Worm (Caenorhabditis elegans) whole organism, L1 larva: ENCODE results near the gene B0334.13.
A peak's percentile ranks its signal among the peaks of the same experiment; 100 is the strongest.

ENCODE experiments used
- Y116A8C.19 ChIP-seq: sonication (generic microtip); optimal IDR thresholded peaks from 2 replicates; lab custom pipeline; 2016; ENCODE audit warnings: missing compliant biosample characterization, missing genetic modification characterization, borderline replicate concordance
- aha-1 ChIP-seq: fragments of 150-350 bp; optimal IDR thresholded peaks from 2 replicates; lab custom pipeline; 2014; ENCODE audit warnings: missing biosample characterization, missing genetic modification characterization
- aly-2 ChIP-seq: fragments of 150-350 bp; optimal IDR thresholded peaks from 2 replicates; lab custom pipeline; 2014; ENCODE audit warnings: missing biosample characterization, missing genetic modification characterization
- blmp-1 ChIP-seq: fragments of 150-350 bp; optimal IDR thresholded peaks from 2 replicates; lab custom pipeline; 2014; ENCODE audit warnings: missing biosample characterization, missing genetic modification characterization
- ces-1 ChIP-seq: fragments of 150-350 bp; optimal IDR thresholded peaks from 2 replicates; lab custom pipeline; 2014; ENCODE audit warnings: missing biosample characterization, missing genetic modification reagents, missing genetic modification characterization
- dpl-1 ChIP-seq, 3 experiments: fragments of 150-350 bp in 2 of 3; sonication (generic microtip) in 1 of 3; optimal IDR thresholded peaks; 2 replicates each; lab custom pipeline; 2014 to 2017; ENCODE audit warnings: missing biosample characterization in 3 of 3, missing genetic modification characterization in 3 of 3, missing genetic modification reagents in 3 of 3
- dsc-1 ChIP-seq: sonication (generic microtip); optimal IDR thresholded peaks from 2 replicates; lab custom pipeline; 2016; ENCODE audit warnings: mild to moderate bottlenecking, missing genetic modification characterization, missing compliant biosample characterization
- efl-1 ChIP-seq, 4 experiments: fragments of 150-350 bp; optimal IDR thresholded peaks in 3 of 4; peaks in 1 of 4; 1 replicate in 1 of 4; 2 replicates in 3 of 4; lab custom pipeline; 2014; ENCODE audit warnings: missing biosample characterization in 2 of 4, missing genetic modification characterization in 2 of 4, missing genetic modification reagents in 2 of 4
- efl-3 ChIP-seq: fragments of 200-800 bp; sonication (Bioruptor generic); optimal IDR thresholded peaks from 2 replicates; lab custom pipeline; 2018; ENCODE audit warnings: mild to moderate bottlenecking, missing genetic modification characterization, missing compliant biosample characterization
- ets-5 ChIP-seq: fragments of 200-800 bp; sonication (Bioruptor generic); IDR thresholded peaks from 2 replicates; pipeline ENCODE4 v1.3.6; 2022; ENCODE audit warnings: missing genetic modification characterization, missing compliant biosample characterization
- fkh-10 ChIP-seq: sonication (generic microtip); optimal IDR thresholded peaks from 2 replicates; lab custom pipeline; 2017; ENCODE audit warnings: missing biosample characterization, missing genetic modification reagents, missing genetic modification characterization
- fkh-8 ChIP-seq: sonication (generic microtip); optimal IDR thresholded peaks from 2 replicates; lab custom pipeline; 2016; ENCODE audit warnings: mild to moderate bottlenecking, missing genetic modification characterization, missing compliant biosample characterization
- grh-1 ChIP-seq: fragments of 200-800 bp; sonication (Bioruptor generic); IDR thresholded peaks from 2 replicates; pipeline ENCODE4 v1.3.6; 2022; ENCODE audit warnings: missing genetic modification reagents, missing genetic modification characterization, missing compliant biosample characterization
- hlh-4 ChIP-seq: sonication (generic microtip); optimal IDR thresholded peaks from 2 replicates; lab custom pipeline; 2016; ENCODE audit warnings: mild to moderate bottlenecking, missing genetic modification characterization, missing compliant biosample characterization
- lin-14 ChIP-seq: fragments of 200-800 bp; sonication (Bioruptor generic); optimal IDR thresholded peaks from 2 replicates; lab custom pipeline; 2018; ENCODE audit warnings: mild to moderate bottlenecking, missing genetic modification characterization, moderate library complexity, missing compliant biosample characterization
- lin-15B ChIP-seq: fragments of 150-350 bp; sonication (generic microtip); optimal IDR thresholded peaks from 3 replicates; lab custom pipeline; 2014; ENCODE audit warnings: missing biosample characterization, missing genetic modification characterization
- lin-35 ChIP-seq, 2 experiments: fragments of 150-350 bp; optimal IDR thresholded peaks; 2 replicates each; lab custom pipeline; 2014; ENCODE audit warnings: missing biosample characterization in 2 of 2, missing genetic modification characterization in 2 of 2, missing genetic modification reagents in 2 of 2
- lir-3 ChIP-seq: sonication (generic microtip); optimal IDR thresholded peaks from 2 replicates; lab custom pipeline; 2016; ENCODE audit warnings: mild to moderate bottlenecking, missing genetic modification characterization, moderate library complexity, missing compliant biosample characterization; ENCODE audit not compliant: poor library complexity
- mab-9 ChIP-seq: fragments of 200-800 bp; sonication (Bioruptor generic); IDR thresholded peaks from 2 replicates; pipeline ENCODE4 v1.3.6; 2022; ENCODE audit warnings: missing genetic modification reagents, missing genetic modification characterization, missing compliant biosample characterization
- nhr-11 ChIP-seq: fragments of 150-350 bp; optimal IDR thresholded peaks from 2 replicates; lab custom pipeline; 2014; ENCODE audit warnings: missing biosample characterization, missing genetic modification characterization
- nhr-19 ChIP-seq: fragments of 200-800 bp; sonication (Bioruptor generic); conservative IDR thresholded peaks from 2 replicates; pipeline ENCODE4 v1.3.6; 2022; ENCODE audit warnings: missing genetic modification characterization, missing compliant biosample characterization
- nhr-20 ChIP-seq: sonication (generic microtip); optimal IDR thresholded peaks from 2 replicates; lab custom pipeline; 2016; ENCODE audit warnings: mild to moderate bottlenecking, missing genetic modification characterization, missing compliant biosample characterization
- nhr-237 ChIP-seq: fragments of 150-350 bp; optimal IDR thresholded peaks from 2 replicates; lab custom pipeline; 2014; ENCODE audit warnings: missing biosample characterization, missing genetic modification characterization
- nhr-47 ChIP-seq: sonication (generic microtip); optimal IDR thresholded peaks from 2 replicates; lab custom pipeline; 2016; ENCODE audit warnings: mild to moderate bottlenecking, missing genetic modification characterization, moderate library complexity, missing compliant biosample characterization
- nhr-77 ChIP-seq: fragments of 150-350 bp; optimal IDR thresholded peaks from 2 replicates; lab custom pipeline; 2014; ENCODE audit warnings: missing biosample characterization, missing genetic modification characterization
- nhr-85 ChIP-seq: sonication (generic microtip); peaks from one replicate; lab custom pipeline; 2016; ENCODE audit warnings: missing genetic modification characterization, inconsistent platforms, missing compliant biosample characterization
- nhr-90 ChIP-seq: sonication (generic microtip); optimal IDR thresholded peaks from 2 replicates; lab custom pipeline; 2016; ENCODE audit warnings: mild to moderate bottlenecking, missing genetic modification characterization, missing compliant biosample characterization; ENCODE audit not compliant: poor library complexity
- rnt-1 ChIP-seq: sonication (generic microtip); optimal IDR thresholded peaks from 2 replicates; lab custom pipeline; 2016; ENCODE audit warnings: mild to moderate bottlenecking, missing genetic modification characterization, moderate library complexity, missing compliant biosample characterization
- snu-23 ChIP-seq: sonication (generic microtip); optimal IDR thresholded peaks from 2 replicates; lab custom pipeline; 2016; ENCODE audit warnings: missing genetic modification characterization, missing compliant biosample characterization
- tbx-2 ChIP-seq: sonication (generic microtip); optimal IDR thresholded peaks from 2 replicates; lab custom pipeline; 2016; ENCODE audit warnings: missing genetic modification characterization, missing compliant biosample characterization
- unc-86 ChIP-seq: sonication (generic microtip); optimal IDR thresholded peaks from 2 replicates; lab custom pipeline; 2016; ENCODE audit warnings: missing genetic modification characterization, missing compliant biosample characterization
- unc-98 ChIP-seq: fragments of 200-800 bp; sonication (Bioruptor generic); IDR thresholded peaks from 2 replicates; pipeline ENCODE4 v1.3.6; 2022; ENCODE audit warnings: missing genetic modification characterization, missing compliant biosample characterization
- vab-15 ChIP-seq: sonication (generic microtip); optimal IDR thresholded peaks from 2 replicates; lab custom pipeline; 2017; ENCODE audit warnings: missing genotype, mild to moderate bottlenecking, missing genetic modification characterization, missing compliant biosample characterization
- xbp-1 ChIP-seq: sonication (generic microtip); optimal IDR thresholded peaks from 2 replicates; lab custom pipeline; 2016; ENCODE audit warnings: missing genetic modification characterization, missing compliant biosample characterization
- zag-1 ChIP-seq: fragments of 150-350 bp; optimal IDR thresholded peaks from 2 replicates; lab custom pipeline; 2014; ENCODE audit warnings: missing biosample characterization, missing genetic modification characterization
- ztf-11 ChIP-seq, 2 experiments: sonication (generic microtip); optimal IDR thresholded peaks; 2 replicates each; lab custom pipeline; 2016 to 2017; ENCODE audit warnings: missing genetic modification characterization in 2 of 2, missing biosample characterization in 1 of 2, missing compliant biosample characterization in 1 of 2

B0334.13 gene

ce11 chrII:11534429-11535099 is 46.5 kb downstream of the B0334.13 start, which contains the start of gene Y62F5A.12 (continued):
- peak; percentile 90 for TF ChIP-seq fkh-8
- peak; percentile 81 to 89 (median 85) for TF ChIP-seq dpl-1 (GFP tag; optimal IDR thresholded peaks at IDR 0.05; lab: Kevin White, UChicago)
- peak; percentile 81 for TF ChIP-seq fkh-10 (GFP tag; lab: Kevin White, UChicago)
- peak; percentile 76 for TF ChIP-seq vab-15 (tag; lab: Kevin White, UChicago)
- TF ChIP-seq Y116A8C.19 (tag; lab: Kevin White, UChicago), result peak; percentile 53
- TF ChIP-seq nhr-20 (tag; lab: Kevin White, UChicago), result peak; percentile 86
- TF ChIP-seq nhr-237 (tag; lab: Kevin White, UChicago), result peak; percentile 34
- peak; percentile 20 for TF ChIP-seq hlh-4 (tag; lab: Kevin White, UChicago)
- peak; percentile 87 for TF ChIP-seq mab-9 (GFP tag; lab: Robert Waterston, UW)
- peak; percentile 11 for TF ChIP-seq nhr-11
- TF ChIP-seq xbp-1 (tag; lab: Kevin White, UChicago), result peak; percentile 86
- TF ChIP-seq lin-14, result peak; percentile 84
- peak; percentile 83 for TF ChIP-seq dsc-1 (tag; lab: Kevin White, UChicago)
- TF ChIP-seq unc-98 (GFP tag; lab: Robert Waterston, UW), result peak; percentile 94
- peak; percentile 91 for TF ChIP-seq lir-3
- TF ChIP-seq lin-35 (GFP tag; optimal IDR thresholded peaks at IDR 0.05; lab: Kevin White, UChicago), result peak; percentile 78 to 92
- peak in 1 of 2 experiments; percentile 94 for TF ChIP-seq ztf-11 (tag; optimal IDR thresholded peaks at IDR 0.05; lab: Kevin White, UChicago)
- peak; percentile 86 for TF ChIP-seq nhr-90 (tag; lab: Kevin White, UChicago)
- TF ChIP-seq snu-23 (GFP tag; lab: Kevin White, UChicago), result peak; percentile 89
- TF ChIP-seq efl-3 (GFP tag; lab: Kevin White, UChicago), result peak; percentile 10
- TF ChIP-seq blmp-1 (tag; lab: Kevin White, UChicago), result peak; percentile 22
- TF ChIP-seq lin-15B (tag; lab: Kevin White, UChicago), result peak; percentile 82

DNA sequence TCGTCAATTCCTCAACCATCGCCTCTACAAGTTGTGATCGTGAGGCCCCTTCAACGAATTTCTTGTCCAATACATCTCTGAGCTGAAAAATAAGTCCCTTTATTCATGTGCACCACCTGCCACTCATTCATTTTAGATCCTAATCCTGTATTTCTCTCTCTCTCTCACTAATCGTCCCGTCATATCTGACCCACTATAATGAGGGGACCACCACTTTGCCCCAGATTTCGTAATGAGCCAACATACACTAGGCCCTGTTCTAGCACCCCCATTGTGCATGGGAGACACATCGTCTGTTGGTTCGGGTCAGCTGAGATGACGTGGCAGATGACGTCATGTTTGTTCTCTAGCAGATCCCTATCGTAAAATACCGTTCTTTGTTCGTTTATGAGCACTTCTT is 47.3 kb downstream of the B0334.13 start:
- TF ChIP-seq dpl-1 (GFP tag; optimal IDR thresholded peaks at IDR 0.05; lab: Kevin White, UChicago) (no peak), zag-1 (tag; lab: Kevin White, UChicago) (no peak), efl-3 (GFP tag; lab: Kevin White, UChicago) (no peak), lir-3 (no peak), tbx-2 (tag; lab: Kevin White, UChicago) (no peak), ets-5 (no peak), nhr-85 (tag; lab: Kevin White, UChicago) (no peak), nhr-47 (tag; lab: Kevin White, UChicago) (no peak)
- TF ChIP-seq, all 84 proteins: peak for 0

ce11 chrII:11535924-11536323 is 47.8 kb downstream of the B0334.13 start:
- TF ChIP-seq unc-86 (tag; lab: Kevin White, UChicago) (no peak), fkh-10 (GFP tag; lab: Kevin White, UChicago) (no peak), lir-3 (no peak), aha-1 (tag; lab: Kevin White, UChicago) (no peak), nhr-237 (tag; lab: Kevin White, UChicago) (no peak), efl-1 (optimal IDR thresholded peaks at IDR 0.05; lab: Kevin White, UChicago) (no peak), efl-1 (GFP tag; optimal IDR thresholded peaks at IDR 0.05 in 1 of 2; lab: Kevin White, UChicago) (peak in 1 of 2 experiments; percentile 82), nhr-77 (tag; lab: Kevin White, UChicago) (no peak), ces-1 (GFP tag; lab: Kevin White, UChicago) (no peak), unc-98 (GFP tag; lab: Robert Waterston, UW) (no peak)

ce11 chrII:11536505-11536904 is 48.4 kb downstream of the B0334.13 start:
- TF ChIP-seq hlh-4 (tag; lab: Kevin White, UChicago), result no peak
- TF ChIP-seq efl-1 (optimal IDR thresholded peaks at IDR 0.05; lab: Kevin White, UChicago), result no peak
- no peak for TF ChIP-seq efl-1 (GFP tag; optimal IDR thresholded peaks at IDR 0.05 in 1 of 2; lab: Kevin White, UChicago)
- TF ChIP-seq aly-2 (tag; lab: Kevin White, UChicago), result no peak
- TF ChIP-seq dpl-1 (GFP tag; optimal IDR thresholded peaks at IDR 0.05; lab: Kevin White, UChicago), result no peak
- no peak for TF ChIP-seq mab-9 (GFP tag; lab: Robert Waterston, UW)
- no peak for TF ChIP-seq grh-1 (GFP tag; lab: Robert Waterston, UW)
- TF ChIP-seq rnt-1, result no peak
- no peak for TF ChIP-seq nhr-19 (GFP tag; lab: Robert Waterston, UW)
